Worm (Caenorhabditis elegans): Measurements from ENCODE around the gene F58B4.7.

- TF ChIP-seq unc-62 (GFP tag; optimal IDR thresholded peaks at IDR 0.05) (no peak), dpl-1 (GFP tag; optimal IDR thresholded peaks at IDR 0.05) (no peak), athp-1 (tag; optimal IDR thresholded peaks at IDR 0.05) (no peak), ekl-4 (GFP tag; IDR thresholded peaks at IDR 0.05) (no peak), attf-5 (GFP tag; optimal IDR thresholded peaks at IDR 0.05) (no peak)
Measured at ce11 chrV:10904795-10905194, 18.3 kb downstream of the F58B4.7 start.

Data from whole organism, young adult.